Fruit fly (Drosophila melanogaster) whole organism, adult: ENCODE data around the gene Sdic2.

ENCODE experiments used
- CG7045 ChIP-seq: fragments of 200-800 bp; sonication (Bioruptor generic); optimal IDR thresholded peaks from 2 replicates; lab custom pipeline; 2017; ENCODE audit warnings: missing biosample characterization, mild to moderate bottlenecking, missing genetic modification characterization
- bab1 ChIP-seq: fragments of 200-800 bp; sonication (Bioruptor generic); optimal IDR thresholded peaks from 3 replicates; lab custom pipeline; 2019; ENCODE audit warnings: missing biosample characterization, mild to moderate bottlenecking, missing genetic modification characterization, moderate library complexity
- cnc ChIP-seq, 2 experiments: fragments of >200 bp; optimal IDR thresholded peaks; 2 replicates each; lab custom pipeline; 2017
- kay ChIP-seq: fragments of 200-800 bp; sonication (Bioruptor generic); peaks from one replicate; lab custom pipeline; 2016; ENCODE audit warnings: missing biosample characterization, missing genetic modification characterization, borderline replicate concordance
- ovo ChIP-seq: fragments of 200-800 bp; sonication (Bioruptor generic); optimal IDR thresholded peaks from 2 replicates; lab custom pipeline; 2016; ENCODE audit warnings: missing biosample characterization, missing genetic modification characterization
- pad ChIP-seq: fragments of 200-800 bp; sonication (Bioruptor generic); optimal IDR thresholded peaks from 3 replicates; lab custom pipeline; 2017; ENCODE audit warnings: missing biosample characterization, missing genetic modification characterization, mild to moderate bottlenecking, moderate library complexity, missing genetic modification reagents

- no peak for TF ChIP-seq pad
- no peak for TF ChIP-seq cnc (optimal IDR thresholded peaks at IDR 0.05; lab: Kevin White, UChicago)
- no peak for TF ChIP-seq kay
- peak; percentile 63 for TF ChIP-seq bab1
- no peak for TF ChIP-seq CG7045 (GFP tag; lab: Kevin White, UChicago)
- TF ChIP-seq ovo (GFP tag; lab: Kevin White, UChicago), result peak; percentile 22
These were observed 16.4 kb downstream of the Sdic2 start, which contains the start of the genes CG9581 and CG9578 for dm6 chrX:20169898-20170297.
